Comparison of ENCODE assay signal across 1 worm cellular context in the genomic region with DNA sequence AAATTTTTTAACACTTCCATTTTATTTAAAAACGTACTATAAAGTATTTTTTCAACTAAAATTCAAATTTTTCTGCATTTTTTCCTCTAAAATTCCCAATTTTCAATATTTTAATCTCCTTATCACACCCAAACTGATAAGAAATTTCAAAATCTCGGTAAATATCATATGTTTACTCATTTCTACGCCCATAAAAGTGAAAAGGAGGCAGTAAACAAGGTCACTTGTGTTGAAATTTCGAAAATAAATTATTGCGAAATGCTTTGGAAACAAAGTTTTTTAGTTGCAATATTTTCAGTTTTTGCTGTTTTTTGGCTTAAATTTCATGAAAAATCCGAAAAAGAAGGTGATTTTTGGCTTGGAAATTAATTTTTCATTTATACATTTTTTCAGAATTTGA.
A peak's percentile ranks its signal among the peaks of the same experiment; 100 is the strongest.
TF ChIP-seq lines count a peak whose summit lies in the region.

TSS of gene C08E8.4 (plus strand) at position 268 of the 400 bp plus-strand sequence.

TF ChIP-seq in whole organism, L3 larva, 47 proteins besides CTCF, POLR2A, EP300 and RAD21 (continued from another document):
- no peak for TF ChIP-seq nhr-77 (tag; optimal IDR thresholded peaks at IDR 0.05; lab: Kevin White, UChicago)
- TF ChIP-seq unc-39 (tag; optimal IDR thresholded peaks at IDR 0.05; lab: Kevin White, UChicago): no peak
- no peak for TF ChIP-seq snpc-4 (tag; optimal IDR thresholded peaks at IDR 0.05; lab: Kevin White, UChicago)
- peak; percentile 28 for TF ChIP-seq jun-1 (tag; optimal IDR thresholded peaks at IDR 0.05; lab: Kevin White, UChicago)
- TF ChIP-seq mdl-1 (tag; optimal IDR thresholded peaks at IDR 0.05; lab: Kevin White, UChicago): no peak
- no peak for TF ChIP-seq elt-1 (tag; optimal IDR thresholded peaks at IDR 0.05; lab: Kevin White, UChicago)
- TF ChIP-seq egl-27 (tag; optimal IDR thresholded peaks at IDR 0.05; lab: Kevin White, UChicago): no peak
- peak; percentile 67 for TF ChIP-seq elt-2 (tag; optimal IDR thresholded peaks at IDR 0.05; lab: Kevin White, UChicago)
- peak; percentile 80 for TF ChIP-seq pqm-1 (tag; optimal IDR thresholded peaks at IDR 0.05; lab: Kevin White, UChicago)
- no peak for TF ChIP-seq fkh-2 (tag; optimal IDR thresholded peaks at IDR 0.05; lab: Kevin White, UChicago)
- TF ChIP-seq ceh-9 (tag; optimal IDR thresholded peaks at IDR 0.05; lab: Kevin White, UChicago): no peak
- no peak for TF ChIP-seq daf-12 (tag; optimal IDR thresholded peaks at IDR 0.05; lab: Kevin White, UChicago)
- TF ChIP-seq nhr-23 (tag; optimal IDR thresholded peaks at IDR 0.05; lab: Kevin White, UChicago): no peak
- no peak for TF ChIP-seq R02D3.7 (tag; optimal IDR thresholded peaks at IDR 0.05; lab: Kevin White, UChicago)
- TF ChIP-seq nhr-28 (tag; optimal IDR thresholded peaks at IDR 0.05; lab: Kevin White, UChicago): no peak
TF ChIP-seq in whole organism, L3 larva: peak in this region for 4.
